Fruit fly (Drosophila melanogaster): ENCODE results near the gene CG12111.

CG12111 gene

DNA sequence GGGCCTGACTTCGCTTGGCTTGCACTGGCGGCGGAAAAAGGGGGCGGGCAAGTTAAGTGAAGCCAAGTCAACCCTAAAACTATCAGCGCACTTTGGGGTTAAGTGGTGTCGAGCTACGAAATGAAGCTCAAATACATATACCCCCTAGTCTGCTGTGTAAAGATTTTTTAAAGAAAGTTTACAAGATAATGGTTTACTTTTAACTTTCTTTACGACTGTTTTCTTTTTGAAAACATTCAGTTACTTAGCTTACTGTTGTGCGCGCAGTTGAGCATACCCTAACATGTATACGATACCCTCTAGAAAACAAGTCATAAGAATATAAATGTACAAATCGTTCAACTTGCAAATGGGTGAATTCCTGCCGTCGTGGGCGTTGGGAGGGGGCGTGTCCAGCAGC, 28.0 kb downstream of the CG12111 start (continued):
- peak; percentile 14 for TF ChIP-seq CG7786 (GFP tag; optimal IDR thresholded peaks at IDR 0.05)
- TF ChIP-seq CG6689 (GFP tag; IDR thresholded peaks at IDR 0.05) = peak; percentile 52; the same call in 1 of the 2 replicates
- no peak for TF ChIP-seq btn (GFP tag; optimal IDR thresholded peaks at IDR 0.05)
- TF ChIP-seq Hr3 (GFP tag; optimal IDR thresholded peaks at IDR 0.05) = peak; percentile 8
- TF ChIP-seq CG6813 (GFP tag; optimal IDR thresholded peaks at IDR 0.05) = peak; percentile 29
- TF ChIP-seq CG7357 (GFP tag; IDR thresholded peaks at IDR 0.05) = peak; percentile 58; the same call in 1 of the 3 replicates
- TF ChIP-seq bsh (GFP tag; optimal IDR thresholded peaks at IDR 0.05) = peak in 1 of 2 experiments; percentile 48
- peak; percentile 33; the same call in 1 of the 2 replicates for TF ChIP-seq CG9932 (GFP tag; IDR thresholded peaks at IDR 0.05)
- 0 out of 2 replicates have a peak, but pooled peaks have one; percentile 6 for TF ChIP-seq ssp (GFP tag; IDR thresholded peaks at IDR 0.05)

DNA sequence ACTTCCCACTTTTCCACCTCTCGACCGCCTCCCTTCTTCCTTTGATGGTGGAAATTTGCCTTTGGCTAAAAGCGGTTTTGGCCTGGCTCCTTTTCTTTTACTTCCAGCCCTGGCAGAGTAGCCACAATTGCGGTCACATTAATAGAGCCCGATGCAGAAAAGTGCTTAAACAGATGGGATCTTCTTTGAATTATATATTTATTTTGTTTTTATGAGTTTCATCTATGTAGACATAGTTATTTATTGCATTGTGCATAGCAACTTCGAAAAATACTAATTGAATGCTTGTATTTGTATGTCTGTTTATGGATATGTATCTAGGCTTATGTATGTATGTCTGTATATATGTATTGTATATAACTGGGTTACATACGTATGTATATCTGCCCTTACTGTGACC, 28.8 kb downstream of the CG12111 start:
- peak; percentile 40 for TF ChIP-seq E2f1 (GFP tag; IDR thresholded peaks at IDR 0.05)
- no peak for TF ChIP-seq slp2 (GFP tag; optimal IDR thresholded peaks at IDR 0.05)
- TF ChIP-seq sens (GFP tag) = peak; percentile 73
- TF ChIP-seq Nf-YC (tag; optimal IDR thresholded peaks at IDR 0.05) = peak; percentile 3
- TF ChIP-seq Sry-β (GFP tag; optimal IDR thresholded peaks at IDR 0.05) = no peak
- TF ChIP-seq CG2120 (GFP tag; optimal IDR thresholded peaks at IDR 0.05) = peak; percentile 73
- peak; percentile 21 for TF ChIP-seq CG12219 (GFP tag; optimal IDR thresholded peaks at IDR 0.05)
- peak; percentile 53 for TF ChIP-seq Ptx1 (GFP tag; IDR thresholded peaks at IDR 0.05)
- no peak for TF ChIP-seq ac (GFP tag; optimal IDR thresholded peaks at IDR 0.05)
- no peak for TF ChIP-seq sd (tag; optimal IDR thresholded peaks at IDR 0.05)
- no peak for TF ChIP-seq dan (GFP tag; IDR thresholded peaks at IDR 0.05)
- no peak for TF ChIP-seq pan (optimal IDR thresholded peaks at IDR 0.05)
- peak in 1 of 2 experiments; percentile 67 for TF ChIP-seq pan (GFP tag; optimal IDR thresholded peaks at IDR 0.05 in 1 of 2, IDR thresholded peaks at IDR 0.05 in 1 of 2)
- TF ChIP-seq Myb (GFP tag; optimal IDR thresholded peaks at IDR 0.05) = no peak
- peak in 1 of 2 experiments; percentile 1 for TF ChIP-seq Eip74EF (GFP tag; optimal IDR thresholded peaks at IDR 0.05)
- TF ChIP-seq crp (GFP tag; optimal IDR thresholded peaks at IDR 0.05) = no peak
- TF ChIP-seq BtbVII (GFP tag; optimal IDR thresholded peaks at IDR 0.05) = peak; percentile 65
- no peak for TF ChIP-seq prd (optimal IDR thresholded peaks at IDR 0.05)
- TF ChIP-seq prd (GFP tag; IDR thresholded peaks at IDR 0.05) = peak; percentile 65
- peak; percentile 50 for TF ChIP-seq CG2712 (tag; optimal IDR thresholded peaks at IDR 0.05)
- peak; percentile 47; the same call in 1 of the 3 replicates for TF ChIP-seq Mrtf (GFP tag; IDR thresholded peaks at IDR 0.05)
- no peak for TF ChIP-seq CG4360 (GFP tag; IDR thresholded peaks at IDR 0.05)
- TF ChIP-seq CG3407 (GFP tag; optimal IDR thresholded peaks at IDR 0.05) = no peak
- peak; percentile 58 for TF ChIP-seq CG18619 (GFP tag; optimal IDR thresholded peaks at IDR 0.05)
- TF ChIP-seq sug (tag; optimal IDR thresholded peaks at IDR 0.05) = peak; percentile 38
- TF ChIP-seq Dll (GFP tag; IDR thresholded peaks at IDR 0.05; ENCODE audit: partially characterized antibody) = no peak
- TF ChIP-seq CG2678 (tag; optimal IDR thresholded peaks at IDR 0.05) = peak; percentile 84
- TF ChIP-seq Blimp-1 (GFP tag; optimal IDR thresholded peaks at IDR 0.05) = peak; percentile 43
- TF ChIP-seq CG4404 (GFP tag; IDR thresholded peaks at IDR 0.05) = 0 out of 2 replicates have a peak, but pooled peaks have one; percentile 9
- TF ChIP-seq nom (GFP tag; optimal IDR thresholded peaks at IDR 0.05) = peak; percentile 21
- peak; percentile 15 for TF ChIP-seq CG9437 (GFP tag; optimal IDR thresholded peaks at IDR 0.05)
- TF ChIP-seq CG14050 (GFP tag; IDR thresholded peaks at IDR 0.05) = peak; percentile 34; the same call in 1 of the 3 replicates
- TF ChIP-seq Oaz (GFP tag; IDR thresholded peaks at IDR 0.05) = 0 out of 2 replicates have a peak, but pooled peaks have one; percentile 9
- peak; percentile 56 for TF ChIP-seq CG9817 (tag; optimal IDR thresholded peaks at IDR 0.05)
- peak; percentile 60 for TF ChIP-seq CG13424 (tag; optimal IDR thresholded peaks at IDR 0.05)
- TF ChIP-seq danr (GFP tag; IDR thresholded peaks at IDR 0.05) = peak; percentile 45; the same call in 1 of the 2 replicates
- TF ChIP-seq CG1832 (GFP tag; optimal IDR thresholded peaks at IDR 0.05) = no peak
- peak; percentile 29 for TF ChIP-seq CG8281 (tag; optimal IDR thresholded peaks at IDR 0.05)
- TF ChIP-seq D19B (GFP tag; optimal IDR thresholded peaks at IDR 0.05) = peak; percentile 39
- TF ChIP-seq CG13894 (tag; optimal IDR thresholded peaks at IDR 0.05) = peak; percentile 67

All from whole organism, embryonic.